Worm (Caenorhabditis elegans) whole organism, early embryonic: Measurements from ENCODE around the gene T16A1.2.

Experiments used
- B0310.2 ChIP-seq: sonication (generic microtip); optimal IDR thresholded peaks from 2 replicates; lab custom pipeline; 2016; ENCODE audit warnings: mild to moderate bottlenecking, missing genetic modification characterization, missing compliant biosample characterization
- F13C5.2 ChIP-seq: sonication (generic microtip); optimal IDR thresholded peaks from 2 replicates; lab custom pipeline; 2017; ENCODE audit warnings: mild to moderate bottlenecking, missing genetic modification characterization, inconsistent platforms, missing compliant biosample characterization
- aly-1 ChIP-seq: sonication (generic microtip); optimal IDR thresholded peaks from 2 replicates; lab custom pipeline; 2016; ENCODE audit warnings: missing genetic modification characterization, missing compliant biosample characterization
- ama-1 ChIP-seq: fragments of 150-350 bp; optimal IDR thresholded peaks from 2 replicates; lab custom pipeline; 2014
- ceh-13 ChIP-seq: fragments of 200-800 bp; sonication (Bioruptor generic); optimal IDR thresholded peaks from 2 replicates; lab custom pipeline; 2018; ENCODE audit warnings: mild to moderate bottlenecking, missing genetic modification characterization, missing compliant biosample characterization
- ceh-36 ChIP-seq: sonication (generic microtip); optimal IDR thresholded peaks from 2 replicates; lab custom pipeline; 2016; ENCODE audit warnings: missing genetic modification characterization, inconsistent platforms, missing compliant biosample characterization
- ets-7 ChIP-seq: sonication (generic microtip); optimal IDR thresholded peaks from 2 replicates; lab custom pipeline; 2016; ENCODE audit warnings: missing genotype, missing genetic modification characterization, missing compliant biosample characterization
- flt-1 ChIP-seq: fragments of 200-800 bp; sonication (Bioruptor generic); IDR thresholded peaks from 2 replicates; pipeline ENCODE4 v1.3.6; 2022; ENCODE audit warnings: missing genetic modification characterization, missing compliant biosample characterization
- hmbx-1 ChIP-seq: sonication (generic microtip); optimal IDR thresholded peaks from 2 replicates; lab custom pipeline; 2016; ENCODE audit warnings: mild to moderate bottlenecking, missing genetic modification characterization, missing compliant biosample characterization
- hmg-4 ChIP-seq: fragments of 200-800 bp; sonication (Bioruptor generic); optimal IDR thresholded peaks from 2 replicates; lab custom pipeline; 2018; ENCODE audit warnings: mild to moderate bottlenecking, missing genetic modification characterization, missing compliant biosample characterization
- hnd-1 ChIP-seq: sonication (generic microtip); optimal IDR thresholded peaks from 2 replicates; lab custom pipeline; 2016; ENCODE audit warnings: missing genetic modification characterization, missing compliant biosample characterization
- pes-1 ChIP-seq: fragments of 200-800 bp; sonication (Bioruptor generic); IDR thresholded peaks from 2 replicates; pipeline ENCODE4 v1.3.6; 2022; ENCODE audit warnings: missing genetic modification reagents, missing genetic modification characterization, missing compliant biosample characterization
- scrt-1 ChIP-seq: fragments of 200-800 bp; sonication (Bioruptor generic); IDR thresholded peaks from 2 replicates; pipeline ENCODE4 v1.3.6; 2022; ENCODE audit warnings: missing genetic modification characterization, missing compliant biosample characterization
- sea-1 ChIP-seq: fragments of 200-800 bp; sonication (Bioruptor generic); conservative IDR thresholded peaks from 2 replicates; pipeline ENCODE4 v1.3.6; 2022; ENCODE audit warnings: missing genetic modification characterization, missing compliant biosample characterization
- tbx-11 ChIP-seq: fragments of 200-800 bp; sonication (Bioruptor generic); IDR thresholded peaks from 2 replicates; pipeline ENCODE4 v1.3.6; 2022; ENCODE audit warnings: missing genetic modification characterization, missing compliant biosample characterization
- tbx-37 ChIP-seq: fragments of 200-800 bp; sonication (Bioruptor generic); conservative IDR thresholded peaks from 2 replicates; pipeline ENCODE4 v1.3.6; 2022; ENCODE audit warnings: missing genetic modification reagents, missing genetic modification characterization, missing compliant biosample characterization
- tra-4 ChIP-seq: sonication (generic microtip); optimal IDR thresholded peaks from 2 replicates; lab custom pipeline; 2017; ENCODE audit warnings: missing genetic modification characterization, missing compliant biosample characterization

T16A1.2 gene

DNA sequence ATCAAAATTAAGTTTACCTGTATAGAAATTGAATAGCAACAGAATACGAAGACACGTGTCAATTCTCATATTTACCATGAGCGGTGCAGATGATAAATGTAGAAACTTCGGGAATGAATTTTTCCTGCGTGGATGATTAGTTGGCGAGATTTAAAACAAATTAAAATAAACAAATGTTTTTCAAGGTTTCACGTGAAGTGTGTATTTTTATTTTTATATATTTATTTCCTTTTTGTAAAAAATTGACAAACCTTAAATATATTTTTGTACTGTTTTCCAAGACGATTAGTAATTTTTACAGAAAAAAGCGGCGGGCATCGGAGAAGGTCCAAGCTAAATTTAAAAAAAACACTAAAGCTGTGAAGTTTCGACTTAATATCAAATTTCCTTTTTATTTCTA, 19.9 kb upstream of the T16A1.2 start, which contains the start of gene F07E5.8:
Gene F07E5.8, minus strand, starts transcription at position 101 of the 400 bp plus-strand sequence.
- TF ChIP-seq aly-1 (tag; lab: Kevin White, UChicago) (no peak), tbx-37 (no peak)

- TF ChIP-seq aly-1 (tag; lab: Kevin White, UChicago) (no peak), ceh-13 (GFP tag; lab: Kevin White, UChicago) (no peak), tra-4 (tag; lab: Kevin White, UChicago) (no peak), tbx-11 (GFP tag; lab: Robert Waterston, UW) (no peak), hmbx-1 (no peak), ets-7 (no peak), ceh-36 (tag; lab: Kevin White, UChicago) (no peak), B0310.2 (tag; lab: Kevin White, UChicago) (no peak), tbx-37 (no peak)
Observed at ce11 chrII:2076467-2076866, 18.9 kb upstream of the T16A1.2 start.

ce11 chrII:2080425-2080824, 15.0 kb upstream of the T16A1.2 start, which contains the start of gene F07E5.9:
Gene F07E5.9 (minus strand): TSS chrII:2080525.
- TF ChIP-seq pes-1 (GFP tag; lab: Robert Waterston, UW) (no peak), ets-7 (no peak), aly-1 (tag; lab: Kevin White, UChicago) (no peak), tbx-37 (no peak), ceh-36 (tag; lab: Kevin White, UChicago) (no peak), B0310.2 (tag; lab: Kevin White, UChicago) (no peak)

DNA sequence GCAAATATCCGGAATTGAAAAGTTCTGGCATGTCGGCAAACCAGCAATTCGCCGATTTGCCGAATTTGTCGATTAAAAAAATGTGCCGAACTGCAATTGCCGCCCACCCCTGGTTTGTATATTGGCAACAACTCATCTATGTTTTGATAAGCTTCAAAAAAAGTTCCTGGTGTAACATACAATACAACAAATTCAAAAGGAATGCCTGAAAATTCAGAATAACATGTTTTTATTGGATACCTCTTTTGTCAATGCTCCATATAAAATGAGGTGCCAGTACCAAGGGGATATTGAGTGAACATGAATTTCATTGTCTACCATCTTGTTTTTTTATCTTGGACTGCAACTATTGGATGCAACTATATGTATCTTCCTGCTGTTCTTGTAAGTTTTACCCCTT, 14.1 kb upstream of the T16A1.2 start, which contains the start of gene T16A1.4:
Gene T16A1.4, plus strand, starts transcription at position 301 of the 400 bp plus-strand sequence.
- TF ChIP-seq aly-1 (tag; lab: Kevin White, UChicago) (no peak), ets-7 (no peak)

DNA sequence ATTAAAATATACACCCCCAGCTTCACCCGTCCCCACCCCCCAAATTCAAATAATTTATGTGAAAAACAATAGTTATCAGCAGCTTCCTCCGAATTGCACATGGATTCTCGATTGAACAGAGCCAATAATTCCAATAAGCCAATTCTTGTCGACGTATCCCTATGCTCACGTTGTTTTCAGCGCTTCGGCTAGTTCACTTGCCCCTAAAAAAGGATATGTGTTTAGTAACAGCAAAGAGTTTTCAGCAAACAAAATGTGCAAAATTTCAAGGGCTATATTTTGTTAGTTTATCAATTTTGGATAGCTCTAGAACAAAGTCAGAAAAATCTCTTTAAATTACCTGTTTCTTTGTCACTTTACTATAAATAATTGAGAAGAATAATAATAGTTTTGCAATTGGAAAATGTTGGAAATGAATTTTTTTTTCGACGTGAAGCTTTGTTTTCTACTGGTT, 11.6 kb upstream of the T16A1.2 start, which contains the start of the genes T16A1.5 and fbxc-49:
Gene T16A1.5, minus strand, starts transcription at position 101 of the 454 bp plus-strand sequence.
Gene fbxc-49, plus strand, starts transcription at position 404 of the 454 bp plus-strand sequence.
- TF ChIP-seq scrt-1 (GFP tag; lab: Robert Waterston, UW) (no peak), hmg-4 (no peak), hnd-1 (tag; lab: Kevin White, UChicago) (no peak), B0310.2 (tag; lab: Kevin White, UChicago) (no peak), tra-4 (tag; lab: Kevin White, UChicago) (no peak), ets-7 (no peak), sea-1 (GFP tag; lab: Robert Waterston, UW) (no peak)

DNA sequence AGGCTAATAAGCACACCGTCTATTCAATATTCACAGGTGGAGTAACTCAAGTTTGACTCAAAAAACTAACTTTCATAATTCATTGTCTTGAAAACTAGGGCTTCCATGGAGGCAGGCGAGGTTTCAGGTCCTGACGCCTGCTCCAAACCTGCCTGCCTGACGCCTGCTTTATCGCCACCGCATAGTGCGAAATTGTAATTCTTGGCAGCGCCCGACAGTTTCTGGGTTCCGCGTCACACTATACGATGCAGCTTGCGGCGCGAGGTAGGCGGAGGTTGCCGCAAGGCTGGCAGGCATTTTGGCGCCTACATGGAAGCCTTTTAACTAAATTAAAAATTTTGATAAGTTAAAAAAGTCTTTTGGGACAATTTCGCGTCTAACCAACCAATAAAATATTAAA, 8.2 kb upstream of the T16A1.2 start:
- TF ChIP-seq tbx-37, result no peak
- TF ChIP-seq F13C5.2 (tag; lab: Kevin White, UChicago), result no peak
- TF ChIP-seq hmbx-1, result no peak
- no peak for TF ChIP-seq ceh-13 (GFP tag; lab: Kevin White, UChicago)
- TF ChIP-seq tra-4 (tag; lab: Kevin White, UChicago), result no peak

DNA sequence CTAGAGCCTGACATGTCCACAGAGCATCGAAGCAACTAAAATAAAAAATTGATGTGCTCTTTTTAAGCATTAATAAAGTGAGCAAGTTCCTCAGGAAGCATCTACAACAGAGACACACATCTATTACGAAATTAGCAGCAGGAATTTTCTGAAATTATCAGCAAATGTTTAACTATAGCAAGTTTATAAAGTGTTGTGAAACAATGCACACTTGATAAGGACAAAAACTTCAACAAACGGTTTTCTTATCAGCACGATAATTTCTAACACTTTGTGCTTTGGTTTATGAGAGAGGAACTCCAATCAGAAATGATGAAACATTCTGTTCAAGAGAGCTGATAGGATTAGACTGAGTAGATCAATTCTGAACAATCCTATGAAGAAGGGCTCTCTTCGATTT, 4.8 kb upstream of the T16A1.2 start, which contains the start of gene trpl-5:
Gene trpl-5, minus strand, starts transcription at position 32 of the 400 bp plus-strand sequence.
- TF ChIP-seq aly-1 (tag; lab: Kevin White, UChicago) (no peak), flt-1 (GFP tag; lab: Robert Waterston, UW) (no peak), ama-1 (no peak), pes-1 (GFP tag; lab: Robert Waterston, UW) (no peak), tbx-37 (no peak), ceh-36 (tag; lab: Kevin White, UChicago) (no peak), hnd-1 (tag; lab: Kevin White, UChicago) (no peak), B0310.2 (tag; lab: Kevin White, UChicago) (no peak), F13C5.2 (tag; lab: Kevin White, UChicago) (no peak), tbx-11 (GFP tag; lab: Robert Waterston, UW) (no peak), ets-7 (no peak), ceh-13 (GFP tag; lab: Kevin White, UChicago) (no peak)

- no peak for TF ChIP-seq ets-7
- no peak for TF ChIP-seq scrt-1 (GFP tag; lab: Robert Waterston, UW)
- TF ChIP-seq hmbx-1, result no peak
- peak; percentile 1 for TF ChIP-seq ceh-36 (tag; lab: Kevin White, UChicago)
- no peak for TF ChIP-seq flt-1 (GFP tag; lab: Robert Waterston, UW)
- TF ChIP-seq hmg-4, result peak; percentile 16
Observed at ce11 chrII:2091972-2092371, 3.4 kb upstream of the T16A1.2 start, which contains the start of gene T16A1.10. Gene T16A1.10 (minus strand): TSS chrII:2092094.

DNA sequence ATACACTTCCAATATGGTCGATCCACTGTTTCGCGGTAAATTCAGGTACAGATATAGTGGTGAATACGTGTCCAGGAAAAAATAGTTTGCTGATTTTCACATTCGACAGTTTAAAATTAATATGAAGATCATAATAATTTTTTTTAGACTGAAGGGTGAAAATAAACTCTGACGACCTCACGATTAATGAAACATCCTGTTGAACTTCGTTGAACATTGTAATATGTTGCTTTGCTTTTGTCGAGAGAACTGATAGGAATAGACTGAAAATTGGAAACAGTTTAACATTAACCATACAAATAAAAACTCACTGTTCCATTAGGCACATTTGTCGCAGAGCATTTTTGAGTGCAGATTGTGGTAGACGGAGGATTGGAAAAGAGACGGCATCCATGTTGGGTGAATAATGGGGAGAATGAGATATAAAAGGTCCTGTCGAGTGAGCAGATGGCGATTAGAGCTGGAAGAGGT, 1.9 kb upstream of the T16A1.2 start, which contains the start of gene fbxb-37:
Gene fbxb-37, minus strand, starts transcription at position 421 of the 471 bp plus-strand sequence.
- TF ChIP-seq ama-1, result no peak
- no peak for TF ChIP-seq F13C5.2 (tag; lab: Kevin White, UChicago)
- no peak for TF ChIP-seq tbx-11 (GFP tag; lab: Robert Waterston, UW)
- no peak for TF ChIP-seq sea-1 (GFP tag; lab: Robert Waterston, UW)
- no peak for TF ChIP-seq hnd-1 (tag; lab: Kevin White, UChicago)
- no peak for TF ChIP-seq flt-1 (GFP tag; lab: Robert Waterston, UW)
- no peak for TF ChIP-seq tra-4 (tag; lab: Kevin White, UChicago)
- no peak for TF ChIP-seq ceh-13 (GFP tag; lab: Kevin White, UChicago)
- TF ChIP-seq scrt-1 (GFP tag; lab: Robert Waterston, UW), result no peak
- TF ChIP-seq tbx-37, result no peak
- no peak for TF ChIP-seq pes-1 (GFP tag; lab: Robert Waterston, UW)
- no peak for TF ChIP-seq hmbx-1
- TF ChIP-seq ets-7, result no peak
- TF ChIP-seq B0310.2 (tag; lab: Kevin White, UChicago), result no peak
- no peak for TF ChIP-seq ceh-36 (tag; lab: Kevin White, UChicago)
- TF ChIP-seq aly-1 (tag; lab: Kevin White, UChicago), result no peak
